Fruit fly (Drosophila melanogaster) whole organism, prepupa: ENCODE measurements around the gene CG42784.
A peak's percentile ranks its signal among the peaks of the same experiment; 100 is the strongest.

Source experiments
- Blimp-1 ChIP-seq: fragments of 200-800 bp; sonication (Bioruptor generic); optimal IDR thresholded peaks from 3 replicates; lab custom pipeline; 2017; ENCODE audit warnings: missing biosample characterization, missing genetic modification characterization, mild to moderate bottlenecking, moderate library complexity, missing genetic modification reagents
- CG10631 ChIP-seq: fragments of 200-800 bp; sonication (Bioruptor generic); optimal IDR thresholded peaks from 2 replicates; lab custom pipeline; 2016; ENCODE audit warnings: missing biosample characterization, missing genetic modification characterization
- CG10669 ChIP-seq: fragments of 200-800 bp; sonication (Bioruptor generic); optimal IDR thresholded peaks from 3 replicates; lab custom pipeline; 2018; ENCODE audit warnings: missing biosample characterization, mild to moderate bottlenecking, missing genetic modification characterization, moderate library complexity
- CG11294 ChIP-seq: fragments of 200-800 bp; sonication (Bioruptor generic); IDR thresholded peaks from 2 replicates; pipeline ENCODE4 v1.3.6; 2022; ENCODE audit warnings: missing biosample characterization, missing genetic modification characterization
- CG11762 ChIP-seq: fragments of 200-800 bp; sonication (Bioruptor generic); optimal IDR thresholded peaks from 3 replicates; lab custom pipeline; 2016; ENCODE audit warnings: missing biosample characterization, missing genetic modification characterization; ENCODE audit not compliant: insufficient read depth
- CG11902 ChIP-seq: fragments of 200-800 bp; sonication (Bioruptor generic); optimal IDR thresholded peaks from 3 replicates; lab custom pipeline; 2016; ENCODE audit warnings: missing biosample characterization, missing genetic modification characterization
- CG15336 ChIP-seq: fragments of 200-800 bp; sonication (Bioruptor generic); IDR thresholded peaks from 2 replicates; pipeline ENCODE4 v1.3.6; 2022; ENCODE audit warnings: missing biosample characterization, missing genetic modification characterization
- CG1621 ChIP-seq: fragments of 200-800 bp; sonication (Bioruptor generic); optimal IDR thresholded peaks from 3 replicates; lab custom pipeline; 2018; ENCODE audit warnings: missing biosample characterization, mild to moderate bottlenecking, missing genetic modification characterization
- CG16779 ChIP-seq: fragments of 200-800 bp; sonication (Bioruptor generic); optimal IDR thresholded peaks from 3 replicates; lab custom pipeline; 2017; ENCODE audit warnings: missing biosample characterization, mild to moderate bottlenecking, missing genetic modification characterization
- CG3032 ChIP-seq: fragments of 200-800 bp; optimal IDR thresholded peaks from 2 replicates; lab custom pipeline; 2019; ENCODE audit warnings: missing biosample characterization, mild to moderate bottlenecking, missing genetic modification characterization, moderate library complexity
- CG32006 ChIP-seq: fragments of 200-800 bp; sonication (Bioruptor generic); optimal IDR thresholded peaks from 3 replicates; lab custom pipeline; 2017; ENCODE audit warnings: missing biosample characterization, mild to moderate bottlenecking, missing genetic modification characterization
- CG34406 ChIP-seq: fragments of 200-800 bp; sonication (Bioruptor generic); optimal IDR thresholded peaks from 3 replicates; lab custom pipeline; 2016; ENCODE audit warnings: missing biosample characterization, missing genetic modification characterization
- CG3919 ChIP-seq: fragments of 200-800 bp; sonication (Bioruptor generic); optimal IDR thresholded peaks from 3 replicates; lab custom pipeline; 2016; ENCODE audit warnings: missing biosample characterization, missing genetic modification characterization
- CG4318 ChIP-seq: fragments of 200-800 bp; sonication (Bioruptor generic); optimal IDR thresholded peaks from 3 replicates; lab custom pipeline; 2017; ENCODE audit warnings: missing biosample characterization, mild to moderate bottlenecking, missing genetic modification characterization
- CG6163 ChIP-seq: fragments of 200-800 bp; sonication (Bioruptor generic); IDR thresholded peaks from 3 replicates; pipeline ENCODE4 v1.3.6; 2022; ENCODE audit warnings: missing biosample characterization, missing genetic modification characterization
- CG6276 ChIP-seq: fragments of 200-800 bp; sonication (Bioruptor generic); optimal IDR thresholded peaks from 2 replicates; lab custom pipeline; 2017; ENCODE audit warnings: missing biosample characterization, mild to moderate bottlenecking, missing genetic modification characterization
- CG6792 ChIP-seq: fragments of 200-800 bp; sonication (Bioruptor generic); optimal IDR thresholded peaks from 3 replicates; lab custom pipeline; 2016; ENCODE audit warnings: missing biosample characterization, missing genetic modification characterization
- CG6808 ChIP-seq: fragments of 200-800 bp; sonication (Bioruptor generic); optimal IDR thresholded peaks from 3 replicates; lab custom pipeline; 2017; ENCODE audit warnings: missing biosample characterization, missing genetic modification characterization, mild to moderate bottlenecking, moderate library complexity, missing genetic modification reagents
- CG6854 ChIP-seq: fragments of 200-800 bp; sonication (Bioruptor generic); optimal IDR thresholded peaks from 2 replicates; lab custom pipeline; 2017; ENCODE audit warnings: missing biosample characterization, mild to moderate bottlenecking, missing genetic modification characterization
- CG7368 ChIP-seq: fragments of 200-800 bp; sonication (Bioruptor generic); optimal IDR thresholded peaks from 3 replicates; lab custom pipeline; 2016; ENCODE audit warnings: missing biosample characterization, missing genetic modification characterization
- CG8119 ChIP-seq: fragments of 200-800 bp; sonication (Bioruptor generic); IDR thresholded peaks from 3 replicates; pipeline ENCODE4 v1.3.6; 2022; ENCODE audit warnings: missing biosample characterization, missing genetic modification characterization
- CG8632 ChIP-seq: fragments of 200-800 bp; sonication (Bioruptor generic); optimal IDR thresholded peaks from 3 replicates; lab custom pipeline; 2016; ENCODE audit warnings: missing biosample characterization, missing genetic modification characterization
- CG9139 ChIP-seq: fragments of 200-800 bp; sonication (Bioruptor generic); optimal IDR thresholded peaks from 3 replicates; lab custom pipeline; 2017; ENCODE audit warnings: missing biosample characterization, mild to moderate bottlenecking, missing genetic modification characterization
- Eip75B ChIP-seq: fragments of 200-800 bp; sonication (Bioruptor generic); optimal IDR thresholded peaks from 3 replicates; lab custom pipeline; 2016; ENCODE audit warnings: missing biosample characterization, missing genetic modification characterization
- Eip78C ChIP-seq: fragments of 200-800 bp; sonication (Bioruptor generic); peaks from one replicate; lab custom pipeline; 2016; ENCODE audit warnings: missing biosample characterization, missing genetic modification characterization
- Eip93F ChIP-seq: fragments of 200-800 bp; sonication (Bioruptor generic); optimal IDR thresholded peaks from 2 replicates; lab custom pipeline; 2016; ENCODE audit warnings: missing biosample characterization, mild to moderate bottlenecking, missing genetic modification characterization
- Ets21C ChIP-seq: fragments of 200-800 bp; sonication (Bioruptor generic); optimal IDR thresholded peaks from 3 replicates; lab custom pipeline; 2016; ENCODE audit warnings: missing biosample characterization, missing genetic modification characterization
- Ets96B ChIP-seq: fragments of 200-800 bp; optimal IDR thresholded peaks from 2 replicates; lab custom pipeline; 2019; ENCODE audit warnings: missing biosample characterization, mild to moderate bottlenecking, missing genetic modification characterization, moderate library complexity
- Gug ChIP-seq: fragments of 200-800 bp; sonication (Bioruptor generic); IDR thresholded peaks from 2 replicates; pipeline ENCODE4 v1.3.6; 2022; ENCODE audit warnings: missing biosample characterization, missing genetic modification characterization
- Hr39 ChIP-seq: fragments of 200-800 bp; sonication (Bioruptor generic); optimal IDR thresholded peaks from 2 replicates; lab custom pipeline; 2016; ENCODE audit warnings: missing biosample characterization, missing genetic modification characterization
- Hr4 ChIP-seq: fragments of 200-800 bp; sonication (Bioruptor generic); optimal IDR thresholded peaks from 3 replicates; lab custom pipeline; 2016; ENCODE audit warnings: missing biosample characterization, missing genetic modification characterization
- Lpt ChIP-seq: fragments of 200-800 bp; sonication (Bioruptor generic); optimal IDR thresholded peaks from 3 replicates; lab custom pipeline; 2016; ENCODE audit warnings: missing biosample characterization, missing genetic modification characterization
- Met ChIP-seq: fragments of 200-800 bp; sonication (Bioruptor generic); optimal IDR thresholded peaks from 3 replicates; lab custom pipeline; 2016; ENCODE audit warnings: missing biosample characterization, missing genetic modification characterization
- OdsH ChIP-seq: fragments of 200-800 bp; sonication (Bioruptor generic); optimal IDR thresholded peaks from 3 replicates; lab custom pipeline; 2016; ENCODE audit warnings: missing biosample characterization, missing genetic modification characterization
- Sox102F ChIP-seq: fragments of 200-800 bp; sonication (Bioruptor generic); optimal IDR thresholded peaks from 2 replicates; lab custom pipeline; 2016; ENCODE audit warnings: missing biosample characterization, mild to moderate bottlenecking, missing genetic modification characterization
- Sox14 ChIP-seq: fragments of 200-800 bp; sonication (Bioruptor generic); optimal IDR thresholded peaks from 3 replicates; lab custom pipeline; 2016; ENCODE audit warnings: missing biosample characterization, missing genetic modification characterization
- Sox15 ChIP-seq: fragments of 200-800 bp; sonication (Bioruptor generic); optimal IDR thresholded peaks from 3 replicates; lab custom pipeline; 2016; ENCODE audit warnings: missing biosample characterization, missing genetic modification characterization
- achi ChIP-seq: fragments of 200-800 bp; sonication (Bioruptor generic); optimal IDR thresholded peaks from 3 replicates; lab custom pipeline; 2016; ENCODE audit warnings: missing biosample characterization, missing genetic modification characterization
- acj6 ChIP-seq: fragments of 200-800 bp; sonication (Bioruptor generic); optimal IDR thresholded peaks from 3 replicates; lab custom pipeline; 2016; ENCODE audit warnings: missing biosample characterization, missing genetic modification characterization
- cyc ChIP-seq: fragments of 200-800 bp; sonication (Bioruptor generic); optimal IDR thresholded peaks from 3 replicates; lab custom pipeline; 2016; ENCODE audit warnings: missing biosample characterization, missing genetic modification characterization
- dac ChIP-seq: fragments of 200-800 bp; sonication (Bioruptor generic); optimal IDR thresholded peaks from 2 replicates; lab custom pipeline; 2017; ENCODE audit warnings: missing biosample characterization, mild to moderate bottlenecking, missing genetic modification characterization
- esn ChIP-seq: fragments of 200-800 bp; sonication (Bioruptor generic); optimal IDR thresholded peaks from 2 replicates; lab custom pipeline; 2016; ENCODE audit warnings: missing biosample characterization, mild to moderate bottlenecking, missing genetic modification characterization, moderate library complexity
- fd59A ChIP-seq: fragments of 200-800 bp; sonication (Bioruptor generic); optimal IDR thresholded peaks from 2 replicates; lab custom pipeline; 2017; ENCODE audit warnings: missing biosample characterization, mild to moderate bottlenecking, missing genetic modification characterization, missing genetic modification reagents
- fd85E ChIP-seq: fragments of 200-800 bp; sonication (Bioruptor generic); optimal IDR thresholded peaks from 3 replicates; lab custom pipeline; 2016; ENCODE audit warnings: missing biosample characterization, missing genetic modification characterization
- fkh ChIP-seq: fragments of 200-800 bp; sonication (Bioruptor generic); optimal IDR thresholded peaks from 3 replicates; lab custom pipeline; 2017; ENCODE audit warnings: missing biosample characterization, mild to moderate bottlenecking, missing genetic modification characterization, moderate library complexity
- lz ChIP-seq: fragments of 200-800 bp; sonication (Bioruptor generic); optimal IDR thresholded peaks from 3 replicates; lab custom pipeline; 2016; ENCODE audit warnings: missing biosample characterization, missing genetic modification characterization
- net ChIP-seq: fragments of 200-800 bp; sonication (Bioruptor generic); optimal IDR thresholded peaks from 3 replicates; lab custom pipeline; 2016; ENCODE audit warnings: missing biosample characterization, missing genetic modification characterization
- pdm3 ChIP-seq: fragments of 200-800 bp; sonication (Bioruptor generic); optimal IDR thresholded peaks from 3 replicates; lab custom pipeline; 2016; ENCODE audit warnings: missing biosample characterization, missing genetic modification characterization
- salr ChIP-seq, 2 experiments: fragments of 200-800 bp; sonication (Bioruptor generic); optimal IDR thresholded peaks; 3 replicates each; lab custom pipeline; 2016 to 2018; ENCODE audit warnings: missing biosample characterization in 2 of 2, missing genetic modification characterization in 2 of 2, mild to moderate bottlenecking in 1 of 2
- spab ChIP-seq: fragments of 200-800 bp; sonication (Bioruptor generic); optimal IDR thresholded peaks from 2 replicates; lab custom pipeline; 2017; ENCODE audit warnings: missing biosample characterization, mild to moderate bottlenecking, missing genetic modification characterization, missing genetic modification reagents
- svp ChIP-seq: fragments of 200-800 bp; sonication (Bioruptor generic); peaks from one replicate; lab custom pipeline; 2016; ENCODE audit warnings: missing biosample characterization, missing genetic modification characterization
- topi ChIP-seq: fragments of 200-800 bp; sonication (Bioruptor generic); optimal IDR thresholded peaks from 3 replicates; lab custom pipeline; 2016; ENCODE audit warnings: missing biosample characterization, missing genetic modification characterization
- vri ChIP-seq: fragments of 200-800 bp; sonication (Bioruptor generic); optimal IDR thresholded peaks from 3 replicates; lab custom pipeline; 2016; ENCODE audit warnings: missing biosample characterization, mild to moderate bottlenecking, missing genetic modification characterization

The CG42784 gene

DNA sequence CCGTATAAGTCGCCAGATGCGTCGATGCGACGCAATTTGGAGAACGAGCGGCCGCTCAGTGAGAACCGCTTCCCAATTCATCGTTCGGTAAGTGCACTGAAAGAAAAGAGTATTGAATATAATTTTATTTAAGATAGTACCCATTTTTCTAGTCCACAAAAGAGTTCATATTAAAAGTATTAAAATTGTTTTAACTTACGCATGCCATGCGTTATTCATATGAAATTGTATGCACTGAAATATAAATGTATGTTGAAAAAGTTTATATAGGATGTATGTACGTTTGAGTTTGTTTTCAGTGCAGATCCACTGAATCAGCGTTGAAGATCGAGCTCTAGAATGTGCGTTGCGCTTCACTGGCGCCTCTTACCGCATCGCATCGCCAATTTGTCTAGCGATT is 15.7 kb upstream of the CG42784 start:
- TF ChIP-seq salr (GFP tag; optimal IDR thresholded peaks at IDR 0.05; lab: Kevin White, UChicago) (no peak), Ets21C (no peak), CG11762 (GFP tag; lab: Kevin White, UChicago) (no peak), CG11902 (GFP tag; lab: Kevin White, UChicago) (no peak), achi (GFP tag; lab: Kevin White, UChicago) (peak; percentile 18), esn (GFP tag; lab: Kevin White, UChicago) (no peak), CG10631 (GFP tag; lab: Kevin White, UChicago) (peak; percentile 15), cyc (GFP tag; lab: Kevin White, UChicago) (no peak), topi (GFP tag; lab: Kevin White, UChicago) (no peak), CG9139 (GFP tag; lab: Kevin White, UChicago) (no peak), Sox102F (GFP tag; lab: Kevin White, UChicago) (no peak), lz (GFP tag; lab: Kevin White, UChicago) (no peak), CG11294 (GFP tag; lab: Robert Waterston, UW) (no peak), CG7368 (GFP tag; lab: Kevin White, UChicago) (no peak), Eip75B (no peak), dac (GFP tag; lab: Kevin White, UChicago) (no peak), CG6808 (no peak), Blimp-1 (no peak), net (GFP tag; lab: Kevin White, UChicago) (peak; percentile 23), CG32006 (GFP tag; lab: Kevin White, UChicago) (peak; percentile 51), CG6792 (GFP tag; lab: Kevin White, UChicago) (no peak), CG15336 (peak; percentile 54), CG16779 (tag; lab: Kevin White, UChicago) (no peak), CG4318 (GFP tag; lab: Kevin White, UChicago) (no peak), fkh (GFP tag; lab: Kevin White, UChicago) (no peak), Eip78C (GFP tag; lab: Kevin White, UChicago) (peak; percentile 59), CG3919 (GFP tag; lab: Kevin White, UChicago) (peak; percentile 30), Gug (GFP tag; lab: Robert Waterston, UW) (no peak), svp (GFP tag; lab: Kevin White, UChicago) (peak; percentile 29), Hr39 (GFP tag; lab: Kevin White, UChicago) (no peak), acj6 (GFP tag; lab: Kevin White, UChicago) (peak; percentile 16), CG8632 (GFP tag; lab: Kevin White, UChicago) (no peak), Lpt (GFP tag; lab: Kevin White, UChicago) (no peak), Eip93F (GFP tag; lab: Kevin White, UChicago) (no peak), Sox14 (GFP tag; lab: Kevin White, UChicago) (peak; percentile 5), CG34406 (no peak), CG6854 (GFP tag; lab: Kevin White, UChicago) (no peak), CG8119 (GFP tag; lab: Robert Waterston, UW) (peak; percentile 52; the same call in 1 of the 3 replicates), vri (GFP tag; lab: Kevin White, UChicago) (no peak), OdsH (GFP tag; lab: Kevin White, UChicago) (peak; percentile 27), spab (GFP tag; lab: Kevin White, UChicago) (no peak), pdm3 (GFP tag; lab: Kevin White, UChicago) (no peak), Hr4 (peak; percentile 37), CG1621 (tag; lab: Kevin White, UChicago) (no peak), CG10669 (no peak), Sox15 (GFP tag; lab: Kevin White, UChicago) (no peak), CG6276 (GFP tag; lab: Kevin White, UChicago) (no peak), fd59A (GFP tag; lab: Kevin White, UChicago) (no peak), Ets96B (tag; lab: Kevin White, UChicago) (no peak), fd85E (GFP tag; lab: Kevin White, UChicago) (no peak), CG3032 (tag; lab: Kevin White, UChicago) (no peak), CG6163 (GFP tag; lab: Robert Waterston, UW) (0 out of 3 replicates have a peak, but pooled peaks have one; percentile 24), Met (GFP tag; lab: Kevin White, UChicago) (no peak)
